Worm (Caenorhabditis elegans): ENCODE data around the gene W09G12.7.

DNA sequence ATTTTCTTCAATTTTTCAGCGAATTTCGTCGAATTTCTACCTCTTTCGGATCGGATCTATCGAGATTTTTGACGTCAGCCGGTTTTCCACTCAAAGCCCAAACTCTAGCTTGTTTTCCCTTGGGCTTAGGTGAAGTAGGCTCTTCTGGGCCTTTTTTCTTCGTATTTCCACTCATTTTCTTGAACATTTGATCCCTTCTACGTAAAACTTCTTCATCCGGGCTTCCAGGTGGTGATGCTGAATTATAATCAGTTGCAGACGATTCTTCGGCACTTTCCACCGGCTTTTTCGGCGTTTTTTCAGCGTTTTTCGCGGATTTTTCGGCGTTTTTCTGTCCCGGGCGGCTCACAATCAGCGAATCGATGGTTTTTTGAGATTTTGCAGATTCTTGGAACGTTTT, 9.3 kb downstream of the W09G12.7 start:
- TF ChIP-seq unc-62 (GFP tag; optimal IDR thresholded peaks at IDR 0.05 in 1 of 2) (peak in 1 of 2 experiments; percentile 87), unc-62 (tag; optimal IDR thresholded peaks at IDR 0.05) (no peak), mxl-2 (GFP tag; conservative IDR thresholded peaks at IDR 0.05) (no peak), nhr-6 (tag; optimal IDR thresholded peaks at IDR 0.05) (no peak), lin-15B (tag; optimal IDR thresholded peaks at IDR 0.05) (no peak), attf-4 (tag; optimal IDR thresholded peaks at IDR 0.05) (no peak)
